Fruit fly (Drosophila melanogaster): ENCODE measurements around the gene CG2211.

Gene CG2211

dm6 chr3L:1334571-1335427, at the start of gene CG2211, which contains the start of gene Hmbs (continued):
- peak; percentile 74 for TF ChIP-seq aop (GFP tag; IDR thresholded peaks at IDR 0.05)
- peak; percentile 36; the same call in 1 of the 2 replicates for TF ChIP-seq Ravus (GFP tag; IDR thresholded peaks at IDR 0.05)
- TF ChIP-seq bowl (GFP tag; IDR thresholded peaks at IDR 0.05) = peak; percentile 60; the same call in 1 of the 2 replicates
- TF ChIP-seq zfh1 (GFP tag; IDR thresholded peaks at IDR 0.05) = peak; percentile 90
- peak; percentile 67 for TF ChIP-seq hkb (optimal IDR thresholded peaks at IDR 0.05)
- TF ChIP-seq hkb (GFP tag; IDR thresholded peaks at IDR 0.05) = peak; percentile 89
- TF ChIP-seq prd (optimal IDR thresholded peaks at IDR 0.05) = no peak
- peak; percentile 92 for TF ChIP-seq prd (GFP tag; IDR thresholded peaks at IDR 0.05)
- TF ChIP-seq CG17829 (tag; optimal IDR thresholded peaks at IDR 0.05) = peak; percentile 94
- TF ChIP-seq toy (GFP tag; IDR thresholded peaks at IDR 0.05) = 0 out of 2 replicates have a peak, but pooled peaks have one; percentile 51
- TF ChIP-seq ap (GFP tag; IDR thresholded peaks at IDR 0.05) = peak; percentile 54; the same call in 1 of the 2 replicates
- peak; percentile 29; the same call in 1 of the 2 replicates for TF ChIP-seq Adf1 (GFP tag; IDR thresholded peaks at IDR 0.05)
- TF ChIP-seq esg (GFP tag; conservative IDR thresholded peaks at IDR 0.05) = peak; percentile 75
- TF ChIP-seq CG1603 (tag; optimal IDR thresholded peaks at IDR 0.05) = peak; percentile 82
- TF ChIP-seq tx (GFP tag; optimal IDR thresholded peaks at IDR 0.05) = peak; percentile 87
- peak; percentile 90 for TF ChIP-seq nmo (GFP tag; optimal IDR thresholded peaks at IDR 0.05)
- TF ChIP-seq zf30C (GFP tag; optimal IDR thresholded peaks at IDR 0.05) = no peak
- peak; percentile 75 for TF ChIP-seq CG13287 (GFP tag; IDR thresholded peaks at IDR 0.05; ENCODE audit: partially characterized antibody)
- no peak for TF ChIP-seq mld (GFP tag; IDR thresholded peaks at IDR 0.05; ENCODE audit: partially characterized antibody)
- TF ChIP-seq CG9609 (GFP tag; optimal IDR thresholded peaks at IDR 0.05) = peak; percentile 89
- peak; percentile 76; the same call in 2 of the 3 replicates for TF ChIP-seq CG2889 (GFP tag; IDR thresholded peaks at IDR 0.05)
- TF ChIP-seq Nf-YA (GFP tag; IDR thresholded peaks at IDR 0.05) = peak; percentile 77
- peak; percentile 57; the same call in 1 of the 3 replicates for TF ChIP-seq ase (GFP tag; IDR thresholded peaks at IDR 0.05)
- TF ChIP-seq D19A (tag; optimal IDR thresholded peaks at IDR 0.05) = peak; percentile 73
- no peak for TF ChIP-seq CG10431 (GFP tag; optimal IDR thresholded peaks at IDR 0.05)
- no peak for TF ChIP-seq tio (GFP tag; optimal IDR thresholded peaks at IDR 0.05)
- no peak for TF ChIP-seq CG34224 (GFP tag; IDR thresholded peaks at IDR 0.05; ENCODE audit: partially characterized antibody)
- TF ChIP-seq unc-4 (GFP tag; IDR thresholded peaks at IDR 0.05; ENCODE audit: partially characterized antibody) = peak; percentile 48; the same call in 1 of the 2 replicates
- TF ChIP-seq ERR (GFP tag; optimal IDR thresholded peaks at IDR 0.05) = peak; percentile 73
- TF ChIP-seq CG12769 (tag; optimal IDR thresholded peaks at IDR 0.05) = peak; percentile 76
- TF ChIP-seq en (GFP tag; optimal IDR thresholded peaks at IDR 0.05) = peak; percentile 3
- peak; percentile 80 for TF ChIP-seq CG10209 (GFP tag; optimal IDR thresholded peaks at IDR 0.05)
- TF ChIP-seq knrl (GFP tag; IDR thresholded peaks at IDR 0.05; ENCODE audit: partially characterized antibody) = peak; percentile 60
- TF ChIP-seq nom (GFP tag; optimal IDR thresholded peaks at IDR 0.05) = peak; percentile 29
- peak; percentile 83 for TF ChIP-seq CG18262 (tag; optimal IDR thresholded peaks at IDR 0.05)
- TF ChIP-seq Asciz (GFP tag; optimal IDR thresholded peaks at IDR 0.05) = peak; percentile 30
- TF ChIP-seq gcm (GFP tag; optimal IDR thresholded peaks at IDR 0.05) = peak; percentile 35
- TF ChIP-seq CG16863 (GFP tag; optimal IDR thresholded peaks at IDR 0.05) = peak; percentile 88
- no peak; the same call in 1 of the 2 replicates for TF ChIP-seq Lim3 (GFP tag; IDR thresholded peaks at IDR 0.05)
- peak; percentile 97 for TF ChIP-seq CG3995 (GFP tag; optimal IDR thresholded peaks at IDR 0.05)
- TF ChIP-seq sug (tag; optimal IDR thresholded peaks at IDR 0.05) = peak; percentile 89
- peak; percentile 68; the same call in 1 of the 2 replicates for TF ChIP-seq CG32767 (GFP tag; IDR thresholded peaks at IDR 0.05)
- TF ChIP-seq CG11456 (GFP tag; IDR thresholded peaks at IDR 0.05) = peak; percentile 87; the same call in 2 of the 3 replicates
- peak; percentile 45; the same call in 1 of the 2 replicates for TF ChIP-seq CG10321 (GFP tag; IDR thresholded peaks at IDR 0.05)
- peak; percentile 87 for TF ChIP-seq CG18476 (GFP tag; optimal IDR thresholded peaks at IDR 0.05)
- TF ChIP-seq CkIIα-i1 (GFP tag; IDR thresholded peaks at IDR 0.05) = no peak
- peak; percentile 94 for TF ChIP-seq gfzf (GFP tag; optimal IDR thresholded peaks at IDR 0.05)
- TF ChIP-seq CG18619 (GFP tag; optimal IDR thresholded peaks at IDR 0.05) = peak; percentile 68

Data from whole organism, embryonic.